Fruit fly (Drosophila melanogaster): ENCODE results near the gene Hmgcr.

Hmgcr gene

dm6 chr3R:23752728-23753127 lies 19.6 kb downstream of the Hmgcr start, which contains the start of the genes RanBP3 and Rpt5 (continued):
- no peak for TF ChIP-seq Hmx (GFP tag; optimal IDR thresholded peaks at IDR 0.05)
- TF ChIP-seq CG3838 (GFP tag; optimal IDR thresholded peaks at IDR 0.05): no peak
- TF ChIP-seq pum (GFP tag; optimal IDR thresholded peaks at IDR 0.05): peak; percentile 34
- peak; percentile 20 for TF ChIP-seq NC2β (GFP tag; optimal IDR thresholded peaks at IDR 0.05)
- TF ChIP-seq Meics (GFP tag; optimal IDR thresholded peaks at IDR 0.05): no peak
- no peak for TF ChIP-seq CG10274 (GFP tag; optimal IDR thresholded peaks at IDR 0.05)
- no peak for TF ChIP-seq ab (GFP tag; optimal IDR thresholded peaks at IDR 0.05)
- peak; percentile 45 to 68 for TF ChIP-seq Pdp1 (GFP tag; optimal IDR thresholded peaks at IDR 0.05)
- TF ChIP-seq hkb (optimal IDR thresholded peaks at IDR 0.05): no peak
- 0 out of 2 replicates have a peak, but pooled peaks have one; percentile 20 for TF ChIP-seq hkb (GFP tag; IDR thresholded peaks at IDR 0.05)
- no peak for TF ChIP-seq pnt (GFP tag; optimal IDR thresholded peaks at IDR 0.05)
- TF ChIP-seq CG11560 (tag; IDR thresholded peaks at IDR 0.05): no peak
- TF ChIP-seq sima (GFP tag; optimal IDR thresholded peaks at IDR 0.05): no peak
- TF ChIP-seq H15 (GFP tag; IDR thresholded peaks at IDR 0.05): peak; percentile 6; the same call in 1 of the 3 replicates
- TF ChIP-seq slou (GFP tag; optimal IDR thresholded peaks at IDR 0.05): no peak
- peak; percentile 16 for TF ChIP-seq da (GFP tag; optimal IDR thresholded peaks at IDR 0.05)
- no peak for TF ChIP-seq jigr1 (GFP tag; IDR thresholded peaks at IDR 0.05)
- peak; percentile 82 for TF ChIP-seq CG12659 (GFP tag; optimal IDR thresholded peaks at IDR 0.05)
- TF ChIP-seq CG6765 (GFP tag; optimal IDR thresholded peaks at IDR 0.05): peak; percentile 26
- no peak for TF ChIP-seq sd (tag; optimal IDR thresholded peaks at IDR 0.05)
- TF ChIP-seq CG2116 (GFP tag; optimal IDR thresholded peaks at IDR 0.05): peak; percentile 85
- TF ChIP-seq Lpt (GFP tag; optimal IDR thresholded peaks at IDR 0.05): no peak
- TF ChIP-seq bowl (GFP tag; IDR thresholded peaks at IDR 0.05): no peak
- peak; percentile 98 for TF ChIP-seq CG10267 (tag; optimal IDR thresholded peaks at IDR 0.05)
- no peak for TF ChIP-seq D (optimal IDR thresholded peaks at IDR 0.05)
- no peak for TF ChIP-seq D (GFP tag; optimal IDR thresholded peaks at IDR 0.05)
- peak; percentile 77 for TF ChIP-seq Dll (GFP tag; IDR thresholded peaks at IDR 0.05; ENCODE audit: partially characterized antibody)
- no peak for TF ChIP-seq fd3F (GFP tag; optimal IDR thresholded peaks at IDR 0.05)
- TF ChIP-seq CG18599 (GFP tag; optimal IDR thresholded peaks at IDR 0.05): peak; percentile 59
- TF ChIP-seq CG12071 (GFP tag; optimal IDR thresholded peaks at IDR 0.05): no peak
- TF ChIP-seq CG3163 (GFP tag; optimal IDR thresholded peaks at IDR 0.05): peak; percentile 63
- no peak for TF ChIP-seq dmrt11E (tag; optimal IDR thresholded peaks at IDR 0.05)
- TF ChIP-seq CG9215 (GFP tag; IDR thresholded peaks at IDR 0.05): peak; percentile 44
- TF ChIP-seq slp2 (GFP tag; optimal IDR thresholded peaks at IDR 0.05): peak; percentile 0
- peak; percentile 72 for TF ChIP-seq Ets97D (GFP tag; optimal IDR thresholded peaks at IDR 0.05)
- peak; percentile 36 for TF ChIP-seq shn (GFP tag; optimal IDR thresholded peaks at IDR 0.05)
- TF ChIP-seq bbx (GFP tag; IDR thresholded peaks at IDR 0.05; ENCODE audit: partially characterized antibody): peak; percentile 92
- TF ChIP-seq Hsf (GFP tag; optimal IDR thresholded peaks at IDR 0.05): peak; percentile 66
- TF ChIP-seq CG12104 (GFP tag; optimal IDR thresholded peaks at IDR 0.05): peak; percentile 0
- no peak for TF ChIP-seq en (GFP tag; optimal IDR thresholded peaks at IDR 0.05)
- no peak for TF ChIP-seq gsb (GFP tag; IDR thresholded peaks at IDR 0.05)
- peak; percentile 27 for TF ChIP-seq gfzf (GFP tag; optimal IDR thresholded peaks at IDR 0.05)
- no peak for TF ChIP-seq pfk (GFP tag; optimal IDR thresholded peaks at IDR 0.05)
- TF ChIP-seq NK7.1 (GFP tag; optimal IDR thresholded peaks at IDR 0.05): peak; percentile 41
- TF ChIP-seq CG16813 (GFP tag; IDR thresholded peaks at IDR 0.05; ENCODE audit: partially characterized antibody): peak; percentile 79
- TF ChIP-seq CG1603 (tag; optimal IDR thresholded peaks at IDR 0.05): no peak
- no peak for TF ChIP-seq CG12769 (tag; optimal IDR thresholded peaks at IDR 0.05)
- TF ChIP-seq tna (GFP tag; IDR thresholded peaks at IDR 0.05; ENCODE audit: partially characterized antibody): peak; percentile 74
- no peak for TF ChIP-seq Awh (GFP tag; IDR thresholded peaks at IDR 0.05)
- peak; percentile 44 for TF ChIP-seq mirr (GFP tag; optimal IDR thresholded peaks at IDR 0.05)
- TF ChIP-seq pho (GFP tag; optimal IDR thresholded peaks at IDR 0.05): peak; percentile 75
- TF ChIP-seq CG43689 (GFP tag; IDR thresholded peaks at IDR 0.05): no peak
